Fruit fly (Drosophila melanogaster): ENCODE data around the gene CG11498.
A peak's percentile ranks its signal among the peaks of the same experiment; 100 is the strongest.

The CG11498 gene

DNA sequence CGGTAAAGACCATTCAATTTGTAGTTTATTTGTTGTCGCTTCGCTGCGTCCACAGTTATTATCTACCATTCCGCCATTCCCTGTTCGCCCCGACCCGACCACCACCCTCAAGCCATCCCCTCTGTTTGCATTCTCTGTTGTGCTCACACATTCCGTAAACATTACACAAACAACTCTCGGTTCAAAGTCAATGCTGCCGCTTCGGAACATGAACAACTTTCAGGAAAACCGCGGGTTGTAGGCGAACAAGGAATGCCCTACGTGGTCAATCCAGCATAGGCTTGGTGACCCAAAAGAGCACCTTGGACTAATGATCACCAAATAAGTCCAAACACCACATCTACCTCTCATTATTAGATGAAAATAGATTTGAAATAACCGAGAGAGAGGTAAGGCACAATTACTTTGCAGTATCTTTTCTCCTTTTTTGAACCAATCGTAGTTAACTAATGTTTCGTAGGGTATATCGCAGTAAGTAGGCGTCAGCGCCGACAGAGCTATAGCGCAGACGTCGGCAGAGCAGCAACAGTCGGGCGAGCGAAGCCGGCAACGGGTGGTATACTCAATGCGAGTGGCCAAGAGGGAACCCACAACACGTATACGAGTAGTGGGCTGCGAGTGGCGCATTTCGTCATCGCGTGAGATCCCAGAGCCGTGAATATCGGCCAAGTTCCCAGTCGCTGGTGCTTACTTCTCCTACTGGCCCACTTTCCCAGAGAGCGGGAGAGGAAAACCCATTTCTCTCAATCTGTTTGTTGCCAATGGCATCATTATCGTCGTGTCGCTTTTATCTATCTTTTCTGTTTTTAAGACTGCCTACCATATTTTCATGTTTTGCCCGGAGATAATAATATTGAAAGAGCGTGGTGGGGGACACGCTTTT, 43.1 kb upstream of the CG11498 start (continued):
- peak; percentile 79; the same call in 2 of the 3 replicates for TF ChIP-seq H15 (GFP tag; IDR thresholded peaks at IDR 0.05)
- peak; percentile 96 to 99 for TF ChIP-seq dpn (GFP tag; optimal IDR thresholded peaks at IDR 0.05)
- TF ChIP-seq psq (GFP tag; optimal IDR thresholded peaks at IDR 0.05), result peak; percentile 94
- peak; percentile 91 for TF ChIP-seq CG12391 (tag; optimal IDR thresholded peaks at IDR 0.05)
- TF ChIP-seq jumu (GFP tag; optimal IDR thresholded peaks at IDR 0.05), result peak; percentile 97
- peak; percentile 90; the same call in 2 of the 3 replicates for TF ChIP-seq C15 (GFP tag; IDR thresholded peaks at IDR 0.05)
- TF ChIP-seq cad (GFP tag; optimal IDR thresholded peaks at IDR 0.05), result no peak
- TF ChIP-seq CG4424 (GFP tag; optimal IDR thresholded peaks at IDR 0.05), result peak; percentile 98
- TF ChIP-seq Asciz (GFP tag; optimal IDR thresholded peaks at IDR 0.05), result peak; percentile 95
- TF ChIP-seq dimm (GFP tag; IDR thresholded peaks at IDR 0.05), result peak; percentile 94
- TF ChIP-seq Hey (tag; optimal IDR thresholded peaks at IDR 0.05), result peak; percentile 60
- TF ChIP-seq CG8089 (GFP tag; optimal IDR thresholded peaks at IDR 0.05), result peak; percentile 86
- TF ChIP-seq CG11696 (GFP tag; IDR thresholded peaks at IDR 0.05), result peak; percentile 75
- peak; percentile 98 for TF ChIP-seq CG8944 (GFP tag; optimal IDR thresholded peaks at IDR 0.05)
- peak; percentile 90 for TF ChIP-seq CG16779 (GFP tag; IDR thresholded peaks at IDR 0.05)
- TF ChIP-seq run (tag; optimal IDR thresholded peaks at IDR 0.05), result peak; percentile 94
- TF ChIP-seq CG32532 (GFP tag; IDR thresholded peaks at IDR 0.05), result peak; percentile 91
- TF ChIP-seq Hsf (GFP tag; optimal IDR thresholded peaks at IDR 0.05), result peak; percentile 93
- TF ChIP-seq fd102C (GFP tag; optimal IDR thresholded peaks at IDR 0.05), result peak; percentile 22
- TF ChIP-seq Hr51 (GFP tag; optimal IDR thresholded peaks at IDR 0.05), result peak; percentile 90 to 94
- TF ChIP-seq CG6765 (GFP tag; optimal IDR thresholded peaks at IDR 0.05), result peak; percentile 90
- peak; percentile 97 for TF ChIP-seq otp (GFP tag; IDR thresholded peaks at IDR 0.05)
- peak; percentile 96 for TF ChIP-seq CG3838 (GFP tag; optimal IDR thresholded peaks at IDR 0.05)
- TF ChIP-seq pnt (GFP tag; optimal IDR thresholded peaks at IDR 0.05), result peak; percentile 97
- TF ChIP-seq tap (tag; optimal IDR thresholded peaks at IDR 0.05), result peak; percentile 95
- peak; percentile 66; the same call in 1 of the 2 replicates for TF ChIP-seq CG8765 (GFP tag; IDR thresholded peaks at IDR 0.05)
- TF ChIP-seq CG2712 (tag; optimal IDR thresholded peaks at IDR 0.05), result peak; percentile 94
- TF ChIP-seq MESR4 (GFP tag; optimal IDR thresholded peaks at IDR 0.05), result no peak
- TF ChIP-seq hkb (optimal IDR thresholded peaks at IDR 0.05), result no peak
- TF ChIP-seq hkb (GFP tag; IDR thresholded peaks at IDR 0.05), result peak; percentile 99
- peak; percentile 88 for TF ChIP-seq CG12219 (GFP tag; optimal IDR thresholded peaks at IDR 0.05)
- TF ChIP-seq pfk (GFP tag; optimal IDR thresholded peaks at IDR 0.05), result no peak
- TF ChIP-seq CG4707 (GFP tag; optimal IDR thresholded peaks at IDR 0.05), result peak; percentile 60
- TF ChIP-seq Deaf1 (tag; optimal IDR thresholded peaks at IDR 0.05), result peak; percentile 83
- peak; percentile 66; the same call in 1 of the 3 replicates for TF ChIP-seq z (GFP tag; IDR thresholded peaks at IDR 0.05)
- TF ChIP-seq MBD-R2 (GFP tag; IDR thresholded peaks at IDR 0.05), result peak; percentile 91
- peak; percentile 90 for TF ChIP-seq CG11093 (GFP tag; IDR thresholded peaks at IDR 0.05)
- TF ChIP-seq CG3726 (GFP tag; IDR thresholded peaks at IDR 0.05), result peak; percentile 87
- TF ChIP-seq CG12744 (GFP tag; optimal IDR thresholded peaks at IDR 0.05), result peak; percentile 88
- peak; percentile 94 for TF ChIP-seq luna (GFP tag; optimal IDR thresholded peaks at IDR 0.05)
- TF ChIP-seq CG10209 (GFP tag; optimal IDR thresholded peaks at IDR 0.05), result peak; percentile 94
- TF ChIP-seq slou (GFP tag; optimal IDR thresholded peaks at IDR 0.05), result peak; percentile 91
- TF ChIP-seq Nf-YC (tag; optimal IDR thresholded peaks at IDR 0.05), result peak; percentile 86
- peak; percentile 26 for TF ChIP-seq nom (GFP tag; optimal IDR thresholded peaks at IDR 0.05)
- peak; percentile 80 for TF ChIP-seq wek (GFP tag; optimal IDR thresholded peaks at IDR 0.05)
- no peak for TF ChIP-seq Doc3 (GFP tag; IDR thresholded peaks at IDR 0.05; ENCODE audit: partially characterized antibody)
- peak; percentile 92 for TF ChIP-seq Neu2 (GFP tag; optimal IDR thresholded peaks at IDR 0.05; ENCODE audit: borderline replicate concordance)
- TF ChIP-seq salm (tag; optimal IDR thresholded peaks at IDR 0.05), result peak; percentile 72
- TF ChIP-seq slp2 (GFP tag; optimal IDR thresholded peaks at IDR 0.05), result peak; percentile 96
